Fruit fly (Drosophila melanogaster) whole organism, wandering third instar larva: ENCODE data around the gene Nhe3.

Experiments used
- Abd-B ChIP-seq: fragments of >200 bp; optimal IDR thresholded peaks from 2 replicates; lab custom pipeline; 2017; ENCODE audit warnings: missing biosample characterization, missing genetic modification characterization
- CG32264 ChIP-seq: fragments of 200-800 bp; sonication (Bioruptor generic); optimal IDR thresholded peaks from 2 replicates; lab custom pipeline; 2016; ENCODE audit warnings: missing biosample characterization, missing genetic modification characterization
- CG9705 ChIP-seq: fragments of 200-800 bp; sonication (Bioruptor generic); optimal IDR thresholded peaks from 2 replicates; lab custom pipeline; 2018; ENCODE audit warnings: missing biosample characterization, mild to moderate bottlenecking, missing genetic modification characterization
- CrebA ChIP-seq: fragments of 200-800 bp; sonication (Bioruptor generic); optimal IDR thresholded peaks from 2 replicates; lab custom pipeline; 2016; ENCODE audit warnings: missing biosample characterization, mild to moderate bottlenecking, missing genetic modification characterization, borderline replicate concordance
- Dfd ChIP-seq: fragments of >200 bp; optimal IDR thresholded peaks from 2 replicates; lab custom pipeline; 2017; ENCODE audit warnings: missing biosample characterization, missing genetic modification characterization
- Dif ChIP-seq: fragments of 200-275, 200-300 bp; sonication (Bioruptor generic); optimal IDR thresholded peaks from 2 replicates; lab custom pipeline; 2018; ENCODE audit warnings: missing biosample characterization, missing genetic modification characterization; ENCODE audit not compliant: partially characterized antibody
- GATAd ChIP-seq: sonication (Bioruptor generic); optimal IDR thresholded peaks from 2 replicates; lab custom pipeline; 2016; ENCODE audit warnings: missing biosample characterization, missing genetic modification characterization
- HLH106 ChIP-seq: fragments of 200-800 bp; optimal IDR thresholded peaks from 3 replicates; lab custom pipeline; 2019; ENCODE audit warnings: missing biosample characterization, mild to moderate bottlenecking, missing genetic modification characterization, moderate library complexity
- Hnf4 ChIP-seq: fragments of 200-800 bp; sonication (Bioruptor generic); optimal IDR thresholded peaks from 2 replicates; lab custom pipeline; 2016; ENCODE audit warnings: missing biosample characterization, mild to moderate bottlenecking, missing genetic modification characterization
- Hr78 ChIP-seq: fragments of >200 bp; optimal IDR thresholded peaks from 2 replicates; lab custom pipeline; 2017; ENCODE audit warnings: missing biosample characterization, missing genetic modification characterization
- Hr83 ChIP-seq: fragments of 200-300 bp; sonication (Bioruptor generic); optimal IDR thresholded peaks from 2 replicates; lab custom pipeline; 2016; ENCODE audit warnings: missing biosample characterization, mild to moderate bottlenecking, missing genetic modification characterization, moderate library complexity; ENCODE audit not compliant: poor library complexity, severe bottlenecking
- Jra ChIP-seq: sonication (Bioruptor generic); optimal IDR thresholded peaks from 2 replicates; lab custom pipeline; 2016; ENCODE audit warnings: missing biosample characterization, missing genetic modification characterization
- Mio ChIP-seq: sonication (Bioruptor generic); optimal IDR thresholded peaks from 2 replicates; lab custom pipeline; 2016; ENCODE audit warnings: missing biosample characterization, missing genetic modification characterization
- Myc ChIP-seq: fragments of >200 bp; optimal IDR thresholded peaks from 2 replicates; lab custom pipeline; 2017
- N ChIP-seq: fragments of >200 bp; optimal IDR thresholded peaks from 2 replicates; lab custom pipeline; 2018; ENCODE audit warnings: missing biosample characterization, missing external identifiers, missing genetic modification characterization
- OdsH ChIP-seq: fragments of 200-800 bp; sonication (Bioruptor generic); optimal IDR thresholded peaks from 2 replicates; lab custom pipeline; 2016; ENCODE audit warnings: missing biosample characterization, mild to moderate bottlenecking, missing genetic modification characterization
- Rel ChIP-seq, 2 experiments: fragments of 200-800 bp; sonication (Bioruptor generic) in 1 of 2; optimal IDR thresholded peaks; 2 replicates in 1 of 2; 3 replicates in 1 of 2; lab custom pipeline; 2016 to 2019; ENCODE audit warnings: mild to moderate bottlenecking in 2 of 2, missing biosample characterization in 2 of 2, missing genetic modification characterization in 2 of 2, moderate library complexity in 1 of 2
- Sp1 ChIP-seq: fragments of 200-800 bp; sonication (Bioruptor generic); optimal IDR thresholded peaks from 3 replicates; lab custom pipeline; 2019; ENCODE audit warnings: missing biosample characterization, mild to moderate bottlenecking, missing genetic modification characterization, moderate library complexity
- Vsx2 ChIP-seq: fragments of 200-300, 225-300 bp; sonication (Bioruptor generic); optimal IDR thresholded peaks from 2 replicates; lab custom pipeline; 2018; ENCODE audit warnings: missing biosample characterization, missing genetic modification characterization; ENCODE audit not compliant: partially characterized antibody
- br ChIP-seq: fragments of 200-800 bp; sonication (Bioruptor generic); optimal IDR thresholded peaks from 2 replicates; lab custom pipeline; 2016; ENCODE audit warnings: missing biosample characterization, missing genetic modification characterization
- brk ChIP-seq: fragments of 200-800 bp; sonication (Bioruptor generic); optimal IDR thresholded peaks from 2 replicates; lab custom pipeline; 2016; ENCODE audit warnings: missing biosample characterization, mild to moderate bottlenecking, missing genetic modification characterization
- dl ChIP-seq, 2 experiments: fragments of 175-275, 200-275 bp in 1 of 2; fragments of 200-275 bp in 1 of 2; sonication (Bioruptor generic); optimal IDR thresholded peaks; lab custom pipeline; 2018; ENCODE audit warnings: mild to moderate bottlenecking in 2 of 2, missing biosample characterization in 2 of 2, missing genetic modification characterization in 2 of 2, moderate library complexity in 2 of 2; ENCODE audit not compliant: partially characterized antibody in 2 of 2, insufficient read depth in 1 of 2
- dmrt93B ChIP-seq: fragments of 200-800 bp; sonication (Bioruptor generic); optimal IDR thresholded peaks from 2 replicates; lab custom pipeline; 2018; ENCODE audit warnings: missing biosample characterization, mild to moderate bottlenecking, missing genetic modification characterization
- dsf ChIP-seq: sonication (Bioruptor generic); optimal IDR thresholded peaks from 2 replicates; lab custom pipeline; 2016; ENCODE audit warnings: missing biosample characterization, missing genetic modification characterization, borderline replicate concordance
- ey ChIP-seq: fragments of 200-800 bp; sonication (Bioruptor generic); optimal IDR thresholded peaks from 2 replicates; lab custom pipeline; 2016; ENCODE audit warnings: missing biosample characterization, missing genetic modification characterization
- foxo ChIP-seq, 2 experiments: fragments of 200-800 bp; sonication (Bioruptor generic); optimal IDR thresholded peaks; 2 replicates in 1 of 2; 3 replicates in 1 of 2; lab custom pipeline; 2016 to 2017; ENCODE audit warnings: missing biosample characterization in 2 of 2, missing genetic modification characterization in 2 of 2
- fru ChIP-seq: fragments of 200-800 bp; sonication (Bioruptor generic); optimal IDR thresholded peaks from 3 replicates; lab custom pipeline; 2016; ENCODE audit warnings: missing biosample characterization, mild to moderate bottlenecking, missing genetic modification characterization
- h ChIP-seq: fragments of 200-800 bp; sonication (Bioruptor generic); optimal IDR thresholded peaks from 3 replicates; lab custom pipeline; 2016; ENCODE audit warnings: missing biosample characterization, mild to moderate bottlenecking, missing genetic modification characterization
- jim ChIP-seq: fragments of 175-275, 200-325 bp; sonication (Bioruptor generic); optimal IDR thresholded peaks from 2 replicates; lab custom pipeline; 2016; ENCODE audit warnings: missing biosample characterization, mild to moderate bottlenecking, missing genetic modification characterization
- lola ChIP-seq: fragments of >200 bp; optimal IDR thresholded peaks from 2 replicates; lab custom pipeline; 2017; ENCODE audit warnings: missing biosample characterization, missing genetic modification characterization
- pan ChIP-seq: fragments of >200 bp; optimal IDR thresholded peaks from 2 replicates; lab custom pipeline; 2017
- psq ChIP-seq: fragments of 200-800 bp; sonication (Bioruptor generic); optimal IDR thresholded peaks from 3 replicates; lab custom pipeline; 2017; ENCODE audit warnings: missing biosample characterization, mild to moderate bottlenecking, missing genetic modification characterization, moderate library complexity
- rgr ChIP-seq: fragments of 200-800 bp; sonication (Bioruptor generic); optimal IDR thresholded peaks from 3 replicates; lab custom pipeline; 2016; ENCODE audit warnings: missing biosample characterization, mild to moderate bottlenecking, missing genetic modification characterization
- sage ChIP-seq: fragments of 200-800 bp; sonication (Bioruptor generic); optimal IDR thresholded peaks from 2 replicates; lab custom pipeline; 2016; ENCODE audit warnings: missing biosample characterization, mild to moderate bottlenecking, missing genetic modification characterization
- sv ChIP-seq: fragments of 200-800 bp; sonication (Bioruptor generic); optimal IDR thresholded peaks from 3 replicates; lab custom pipeline; 2016; ENCODE audit warnings: missing biosample characterization, missing genetic modification characterization
- tai ChIP-seq: sonication (Bioruptor generic); optimal IDR thresholded peaks from 2 replicates; lab custom pipeline; 2016; ENCODE audit warnings: missing biosample characterization, missing genetic modification characterization
- usp ChIP-seq: fragments of >200 bp; optimal IDR thresholded peaks from 2 replicates; lab custom pipeline; 2017; ENCODE audit warnings: missing biosample characterization, missing genetic modification characterization
- woc ChIP-seq: sonication (Bioruptor generic); optimal IDR thresholded peaks from 2 replicates; lab custom pipeline; 2016; ENCODE audit warnings: missing biosample characterization, mild to moderate bottlenecking, missing genetic modification characterization

Gene Nhe3

dm6 chr2L:6700742-6701141, 16.6 kb upstream of the Nhe3 start:
- TF ChIP-seq Abd-B (GFP tag; lab: Kevin White, UChicago), result no peak
- TF ChIP-seq rgr (GFP tag; lab: Kevin White, UChicago), result no peak
- TF ChIP-seq ey (GFP tag; lab: Kevin White, UChicago), result no peak
- TF ChIP-seq HLH106, result no peak

dm6 chr2L:6698387-6698786, 14.2 kb upstream of the Nhe3 start:
- TF ChIP-seq dmrt93B (GFP tag; lab: Kevin White, UChicago), result peak; percentile 31
- peak; percentile 68 for TF ChIP-seq HLH106
- peak; percentile 60 for TF ChIP-seq OdsH
- TF ChIP-seq pan (lab: Kevin White, UChicago), result no peak
- TF ChIP-seq rgr (GFP tag; lab: Kevin White, UChicago), result peak; percentile 66
- no peak for TF ChIP-seq N (GFP tag; lab: Kevin White, UChicago)
- TF ChIP-seq CrebA, result no peak
- TF ChIP-seq brk, result no peak
- TF ChIP-seq CG9705 (GFP tag; lab: Kevin White, UChicago), result no peak
- TF ChIP-seq Hr83 (GFP tag; lab: Kevin White, UChicago), result no peak
- TF ChIP-seq sv (GFP tag; lab: Kevin White, UChicago), result no peak
- TF ChIP-seq ey (GFP tag; lab: Kevin White, UChicago), result peak; percentile 63
- TF ChIP-seq foxo (GFP tag; optimal IDR thresholded peaks at IDR 0.05; lab: Kevin White, UChicago), result peak in 1 of 2 experiments; percentile 59
- no peak for TF ChIP-seq usp
- TF ChIP-seq GATAd, result no peak
- TF ChIP-seq psq (GFP tag; lab: Kevin White, UChicago), result peak; percentile 51
- TF ChIP-seq Jra (GFP tag; lab: Kevin White, UChicago), result no peak
- TF ChIP-seq jim (GFP tag; lab: Kevin White, UChicago), result no peak
- peak; percentile 63 for TF ChIP-seq h (GFP tag; lab: Kevin White, UChicago)
- TF ChIP-seq br, result peak; percentile 70
- no peak for TF ChIP-seq dsf (GFP tag; lab: Kevin White, UChicago)
- TF ChIP-seq Rel (GFP tag; optimal IDR thresholded peaks at IDR 0.05; lab: Kevin White, UChicago), result no peak
- TF ChIP-seq Rel (tag; optimal IDR thresholded peaks at IDR 0.05; lab: Kevin White, UChicago), result no peak
- peak; percentile 14 for TF ChIP-seq CG32264 (GFP tag; lab: Kevin White, UChicago)
- TF ChIP-seq dl (GFP tag; optimal IDR thresholded peaks at IDR 0.05; lab: Kevin White, UChicago; ENCODE audit: insufficient read depth in 1 of 2, partially characterized antibody in 2 of 2), result no peak
- TF ChIP-seq Dif, result no peak
- TF ChIP-seq Dfd (GFP tag; lab: Kevin White, UChicago), result no peak
- TF ChIP-seq woc (GFP tag; lab: Kevin White, UChicago), result no peak
- TF ChIP-seq Vsx2, result no peak
- no peak for TF ChIP-seq Mio (GFP tag; lab: Kevin White, UChicago)
- no peak for TF ChIP-seq Myc (lab: Kevin White, UChicago)
- peak; percentile 48 for TF ChIP-seq Hnf4 (GFP tag; lab: Kevin White, UChicago)
- no peak for TF ChIP-seq sage (GFP tag; lab: Kevin White, UChicago)
- TF ChIP-seq lola (GFP tag; lab: Kevin White, UChicago), result no peak
- no peak for TF ChIP-seq tai (GFP tag; lab: Kevin White, UChicago)
- peak; percentile 71 for TF ChIP-seq fru (GFP tag; lab: Kevin White, UChicago)
- peak; percentile 52 for TF ChIP-seq Sp1 (GFP tag; lab: Kevin White, UChicago)
- no peak for TF ChIP-seq Abd-B (GFP tag; lab: Kevin White, UChicago)
- no peak for TF ChIP-seq Hr78 (GFP tag; lab: Kevin White, UChicago)

dm6 chr2L:6696229-6696628, 12.1 kb upstream of the Nhe3 start:
- no peak for TF ChIP-seq HLH106
- no peak for TF ChIP-seq CG32264 (GFP tag; lab: Kevin White, UChicago)
- TF ChIP-seq psq (GFP tag; lab: Kevin White, UChicago), result no peak
- no peak for TF ChIP-seq dl (GFP tag; optimal IDR thresholded peaks at IDR 0.05; lab: Kevin White, UChicago; ENCODE audit: insufficient read depth in 1 of 2, partially characterized antibody in 2 of 2)
- TF ChIP-seq h (GFP tag; lab: Kevin White, UChicago), result no peak
- TF ChIP-seq ey (GFP tag; lab: Kevin White, UChicago), result no peak
